Worm (Caenorhabditis elegans) whole organism, late embryonic: ENCODE data around the gene cyp-13A4.

ENCODE experiments used
- K09A11.1 ChIP-seq: sonication (generic microtip); optimal IDR thresholded peaks from 2 replicates; lab custom pipeline; 2017; ENCODE audit warnings: antibody characterized with exemption, mild to moderate bottlenecking, missing genetic modification characterization, missing compliant biosample characterization; ENCODE audit not compliant: insufficient read depth
- T23F11.4 ChIP-seq: fragments of 200-800 bp; sonication (Bioruptor generic); optimal IDR thresholded peaks from 2 replicates; lab custom pipeline; 2018; ENCODE audit warnings: mild to moderate bottlenecking, missing genetic modification characterization, missing compliant biosample characterization
- ama-1 ChIP-seq: fragments of 150-350 bp; optimal IDR thresholded peaks from 2 replicates; lab custom pipeline; 2014
- ceh-14 ChIP-seq: sonication (generic microtip); optimal IDR thresholded peaks from 2 replicates; lab custom pipeline; 2016; ENCODE audit warnings: missing genotype, missing genetic modification characterization, missing compliant biosample characterization
- ceh-18 ChIP-seq: sonication (generic microtip); optimal IDR thresholded peaks from 2 replicates; lab custom pipeline; 2016; ENCODE audit warnings: missing genetic modification characterization, missing compliant biosample characterization
- ceh-19 ChIP-seq: fragments of 200-800 bp; sonication (Bioruptor generic); optimal IDR thresholded peaks from 2 replicates; lab custom pipeline; 2018; ENCODE audit warnings: mild to moderate bottlenecking, missing genetic modification characterization, missing compliant biosample characterization
- ceh-22 ChIP-seq: sonication (generic microtip); optimal IDR thresholded peaks from 2 replicates; lab custom pipeline; 2017; ENCODE audit warnings: missing biosample characterization, missing genetic modification characterization
- ceh-24 ChIP-seq: sonication (generic microtip); optimal IDR thresholded peaks from 2 replicates; lab custom pipeline; 2016; ENCODE audit warnings: mild to moderate bottlenecking, missing genetic modification characterization, missing compliant biosample characterization
- ceh-30 ChIP-seq: fragments of 150-350 bp; optimal IDR thresholded peaks from 2 replicates; lab custom pipeline; 2014; ENCODE audit warnings: missing biosample characterization, missing genetic modification characterization
- ceh-31 ChIP-seq: sonication (generic microtip); optimal IDR thresholded peaks from 2 replicates; lab custom pipeline; 2016; ENCODE audit warnings: missing genetic modification characterization, missing compliant biosample characterization
- ceh-34 ChIP-seq: sonication (generic microtip); optimal IDR thresholded peaks from 2 replicates; lab custom pipeline; 2016; ENCODE audit warnings: mild to moderate bottlenecking, missing genetic modification characterization, missing compliant biosample characterization
- ceh-45 ChIP-seq: fragments of 200-800 bp; sonication (Bioruptor generic); IDR thresholded peaks from 2 replicates; pipeline ENCODE4 v1.3.6; 2022; ENCODE audit warnings: missing genetic modification reagents, missing genetic modification characterization, missing compliant biosample characterization
- ceh-9 ChIP-seq: sonication (generic microtip); optimal IDR thresholded peaks from 2 replicates; lab custom pipeline; 2016; ENCODE audit warnings: mild to moderate bottlenecking, missing genetic modification characterization, inconsistent platforms, missing compliant biosample characterization
- che-1 ChIP-seq: sonication (generic microtip); optimal IDR thresholded peaks from 2 replicates; lab custom pipeline; 2016; ENCODE audit warnings: mild to moderate bottlenecking, missing genetic modification characterization, missing compliant biosample characterization
- dmd-4 ChIP-seq: sonication (generic microtip); optimal IDR thresholded peaks from 2 replicates; lab custom pipeline; 2016; ENCODE audit warnings: borderline replicate concordance, missing genetic modification characterization, missing compliant biosample characterization
- elt-2 ChIP-seq: sonication (generic microtip); optimal IDR thresholded peaks from 2 replicates; lab custom pipeline; 2016; ENCODE audit warnings: missing genetic modification reagents, missing genetic modification characterization, missing compliant biosample characterization
- gmeb-2 ChIP-seq: sonication (generic microtip); optimal IDR thresholded peaks from 2 replicates; lab custom pipeline; 2016; ENCODE audit warnings: missing genetic modification characterization, inconsistent platforms, missing compliant biosample characterization
- hlh-15 ChIP-seq: sonication (generic microtip); optimal IDR thresholded peaks from 2 replicates; lab custom pipeline; 2016; ENCODE audit warnings: missing genetic modification characterization, missing compliant biosample characterization
- hlh-30 ChIP-seq: sonication (generic microtip); optimal IDR thresholded peaks from 2 replicates; lab custom pipeline; 2017; ENCODE audit warnings: antibody characterized with exemption, missing genetic modification characterization, missing compliant biosample characterization; ENCODE audit not compliant: insufficient read depth
- hlh-8 ChIP-seq: sonication (generic microtip); optimal IDR thresholded peaks from 2 replicates; lab custom pipeline; 2016; ENCODE audit warnings: missing genotype, missing genetic modification characterization, missing compliant biosample characterization
- lim-6 ChIP-seq: sonication (generic microtip); optimal IDR thresholded peaks from 2 replicates; lab custom pipeline; 2016; ENCODE audit warnings: missing genetic modification characterization, missing compliant biosample characterization
- mec-3 ChIP-seq: sonication (generic microtip); optimal IDR thresholded peaks from 2 replicates; lab custom pipeline; 2016; ENCODE audit warnings: borderline replicate concordance, missing genetic modification characterization, missing compliant biosample characterization
- nhr-11 ChIP-seq: fragments of 150-350 bp; optimal IDR thresholded peaks from 2 replicates; lab custom pipeline; 2014; ENCODE audit warnings: missing biosample characterization, missing genetic modification characterization
- npax-4 ChIP-seq: sonication (generic microtip); optimal IDR thresholded peaks from 2 replicates; lab custom pipeline; 2016; ENCODE audit warnings: missing genetic modification characterization, missing compliant biosample characterization
- odd-2 ChIP-seq: sonication (generic microtip); optimal IDR thresholded peaks from 2 replicates; lab custom pipeline; 2017; ENCODE audit warnings: antibody characterized with exemption, mild to moderate bottlenecking, missing genetic modification characterization, missing compliant biosample characterization
- pha-4 ChIP-seq: fragments of 150-350 bp; optimal IDR thresholded peaks from 2 replicates; lab custom pipeline; 2018; ENCODE audit warnings: missing biosample characterization, missing genetic modification reagents, missing genetic modification characterization
- ref-2 ChIP-seq: sonication (generic microtip); optimal IDR thresholded peaks from 2 replicates; lab custom pipeline; 2016; ENCODE audit warnings: missing genetic modification characterization, missing compliant biosample characterization
- rnt-1 ChIP-seq: sonication (generic microtip); optimal IDR thresholded peaks from 2 replicates; lab custom pipeline; 2016; ENCODE audit warnings: missing genetic modification characterization, missing compliant biosample characterization
- sox-4 ChIP-seq: sonication (generic microtip); optimal IDR thresholded peaks from 2 replicates; lab custom pipeline; 2017; ENCODE audit warnings: mild to moderate bottlenecking, missing genetic modification characterization, inconsistent platforms, missing compliant biosample characterization
- syd-9 ChIP-seq: sonication (generic microtip); optimal IDR thresholded peaks from 2 replicates; lab custom pipeline; 2016; ENCODE audit warnings: mild to moderate bottlenecking, missing genetic modification characterization, moderate library complexity, missing compliant biosample characterization
- tbx-7 ChIP-seq: sonication (generic microtip); optimal IDR thresholded peaks from 2 replicates; lab custom pipeline; 2016; ENCODE audit warnings: missing genotype, missing genetic modification characterization, missing compliant biosample characterization
- ttx-3 ChIP-seq: sonication (generic microtip); optimal IDR thresholded peaks from 2 replicates; lab custom pipeline; 2016; ENCODE audit warnings: missing genetic modification reagents, missing genetic modification characterization, missing compliant biosample characterization
- unc-55 ChIP-seq: sonication (generic microtip); optimal IDR thresholded peaks from 2 replicates; lab custom pipeline; 2017; ENCODE audit warnings: missing biosample characterization, missing genetic modification reagents, missing genetic modification characterization
- zip-5 ChIP-seq: sonication (generic microtip); optimal IDR thresholded peaks from 2 replicates; lab custom pipeline; 2016; ENCODE audit warnings: missing genetic modification characterization, missing compliant biosample characterization

Gene cyp-13A4

DNA sequence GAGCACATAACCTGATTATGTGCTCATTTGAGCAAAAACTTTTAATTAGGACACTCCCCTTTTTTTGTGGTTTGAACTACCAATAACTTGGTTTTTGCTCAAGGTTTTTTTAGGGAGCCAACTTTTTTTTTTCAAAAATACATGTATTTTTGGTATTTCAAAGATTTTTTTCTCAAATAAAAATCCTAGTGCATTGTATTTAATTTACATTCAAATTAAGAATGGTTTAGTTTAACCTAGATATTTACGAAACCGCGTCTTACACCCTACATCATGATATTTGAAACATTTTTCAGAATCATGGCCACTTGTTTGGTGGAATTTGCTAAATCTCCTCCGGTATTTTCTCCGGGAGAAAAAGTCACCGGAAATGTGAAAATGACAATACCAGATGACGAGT, 37.4 kb upstream of the cyp-13A4 start, which contains the start of gene arrd-5:
Gene arrd-5 (plus strand): TSS at position 301 of the 400 bp plus-strand sequence.
- no peak for TF ChIP-seq ceh-14 (tag; lab: Kevin White, UChicago)

DNA sequence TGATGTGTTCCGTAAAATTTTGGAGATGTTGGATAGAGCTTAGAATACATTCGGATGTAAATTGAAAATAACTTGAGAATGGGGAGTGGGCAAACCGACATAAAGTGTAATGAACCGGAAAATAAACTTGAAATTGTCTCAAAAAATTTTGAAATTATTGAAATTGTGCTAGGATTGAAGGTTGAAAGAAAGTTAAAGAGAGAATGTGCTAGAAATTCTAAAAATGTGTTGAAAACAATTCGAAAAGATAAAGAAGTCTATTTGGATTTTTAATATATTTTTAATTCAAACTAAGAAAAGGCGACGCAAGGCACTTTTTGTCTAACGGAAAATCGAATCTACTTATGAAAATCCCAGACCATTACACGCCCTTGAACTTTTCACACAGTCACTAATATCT, 36.3 kb upstream of the cyp-13A4 start, which contains the start of gene ZK938.3:
Gene ZK938.3 (minus strand): TSS at position 101 of the 400 bp plus-strand sequence.
- TF ChIP-seq rnt-1 (tag; lab: Kevin White, UChicago) (no peak), ceh-19 (no peak), hlh-30 (tag; lab: Kevin White, UChicago) (no peak), odd-2 (no peak), nhr-11 (tag; lab: Kevin White, UChicago) (peak; percentile 21)

DNA sequence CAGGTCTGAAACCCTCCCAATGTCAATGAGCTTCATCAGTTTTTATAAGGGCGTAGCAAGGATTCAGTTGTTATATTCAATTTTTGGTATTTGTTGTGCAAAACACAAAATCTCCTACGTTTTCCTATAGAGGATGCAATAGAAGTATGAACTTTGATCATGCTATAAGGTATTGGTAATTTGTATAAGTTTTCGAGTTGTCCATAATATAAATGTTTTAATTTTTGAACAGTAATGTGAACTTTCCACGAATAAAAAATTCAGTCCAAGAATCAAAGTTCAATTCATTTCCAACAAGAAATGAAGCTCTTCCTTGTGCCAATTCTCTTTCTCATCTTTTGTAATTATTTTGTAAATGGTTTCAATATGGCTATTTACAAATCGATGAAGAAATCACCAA, 33.5 kb upstream of the cyp-13A4 start, which contains the start of gene ZK938.12:
Gene ZK938.12 (plus strand): TSS at position 301 of the 400 bp plus-strand sequence.
- TF ChIP-seq rnt-1 (tag; lab: Kevin White, UChicago) (no peak), ceh-24 (no peak), unc-55 (GFP tag; lab: Kevin White, UChicago) (no peak), pha-4 (tag; lab: Kevin White, UChicago) (no peak), ceh-45 (GFP tag; lab: Robert Waterston, UW) (no peak), lim-6 (tag; lab: Kevin White, UChicago) (no peak), gmeb-2 (tag; lab: Kevin White, UChicago) (no peak), sox-4 (tag; lab: Kevin White, UChicago) (no peak), dmd-4 (no peak), elt-2 (tag; lab: Kevin White, UChicago) (no peak), ceh-22 (no peak), syd-9 (tag; lab: Kevin White, UChicago) (no peak), hlh-30 (tag; lab: Kevin White, UChicago) (no peak), odd-2 (no peak), tbx-7 (tag; lab: Kevin White, UChicago) (no peak), ceh-31 (no peak)
- TF ChIP-seq, all 69 proteins: peak for 0

ce11 chrII:9829108-9829507, 31.6 kb upstream of the cyp-13A4 start, which contains the start of gene ZK938.1:
ZK938.1 (plus strand) TSS chrII:9829408.
- TF ChIP-seq syd-9 (tag; lab: Kevin White, UChicago) (no peak), zip-5 (no peak), T23F11.4 (no peak), ttx-3 (tag; lab: Kevin White, UChicago) (no peak), rnt-1 (tag; lab: Kevin White, UChicago) (no peak), hlh-8 (tag; lab: Kevin White, UChicago) (no peak), ama-1 (lab: Kevin White, UChicago) (no peak), mec-3 (tag; lab: Kevin White, UChicago) (no peak), ref-2 (tag; lab: Kevin White, UChicago) (no peak), K09A11.1 (no peak), che-1 (tag; lab: Kevin White, UChicago) (no peak), ceh-31 (no peak), ceh-9 (tag; lab: Kevin White, UChicago) (no peak), ceh-18 (tag; lab: Kevin White, UChicago) (no peak), odd-2 (no peak), npax-4 (no peak)

- TF ChIP-seq lim-6 (tag; lab: Kevin White, UChicago), result no peak
- TF ChIP-seq ref-2 (tag; lab: Kevin White, UChicago), result no peak
- no peak for TF ChIP-seq hlh-15
- no peak for TF ChIP-seq ceh-30 (tag; lab: Kevin White, UChicago)
- TF ChIP-seq ceh-34 (tag; lab: Kevin White, UChicago), result peak; percentile 69
- no peak for TF ChIP-seq pha-4 (tag; lab: Kevin White, UChicago)
Measured at ce11 chrII:9828502-9828901, 31.0 kb upstream of the cyp-13A4 start.
